Worm (Caenorhabditis elegans) whole organism, L2 larva: ENCODE results near the gene C37C3.2.

Source experiments
- C34F6.9 ChIP-seq: fragments of 150-350 bp; optimal IDR thresholded peaks from 2 replicates; lab custom pipeline; 2014; ENCODE audit warnings: missing biosample characterization, missing genetic modification characterization
- F13H6.1 ChIP-seq: sonication (generic microtip); optimal IDR thresholded peaks from 2 replicates; lab custom pipeline; 2016; ENCODE audit warnings: missing genetic modification characterization, missing compliant biosample characterization
- Y55F3AM.14 ChIP-seq: fragments of 200-800 bp; sonication (Bioruptor generic); optimal IDR thresholded peaks from 2 replicates; lab custom pipeline; 2018; ENCODE audit warnings: mild to moderate bottlenecking, missing genetic modification characterization, missing compliant biosample characterization
- ZK546.5 ChIP-seq: sonication (generic microtip); optimal IDR thresholded peaks from 2 replicates; lab custom pipeline; 2017; ENCODE audit warnings: missing biosample characterization, missing genetic modification characterization
- alr-1 ChIP-seq: fragments of 150-350 bp; optimal IDR thresholded peaks from 2 replicates; lab custom pipeline; 2014; ENCODE audit warnings: missing biosample characterization, missing genetic modification characterization
- aly-2 ChIP-seq: fragments of 150-350 bp; optimal IDR thresholded peaks from 2 replicates; lab custom pipeline; 2014; ENCODE audit warnings: missing biosample characterization, missing genetic modification characterization
- blmp-1 ChIP-seq: sonication (generic microtip); optimal IDR thresholded peaks from 2 replicates; lab custom pipeline; 2017; ENCODE audit warnings: missing genetic modification characterization, mild to moderate bottlenecking, missing compliant biosample characterization, antibody characterized with exemption, moderate library complexity; ENCODE audit not compliant: insufficient read depth
- ceh-82 ChIP-seq: fragments of 150-350 bp; optimal IDR thresholded peaks from 2 replicates; lab custom pipeline; 2014; ENCODE audit warnings: missing biosample characterization, missing genetic modification characterization
- crh-2 ChIP-seq: sonication (generic microtip); optimal IDR thresholded peaks from 2 replicates; lab custom pipeline; 2017; ENCODE audit warnings: missing biosample characterization, missing genetic modification characterization
- dmd-4 ChIP-seq: sonication (generic microtip); optimal IDR thresholded peaks from 2 replicates; lab custom pipeline; 2017; ENCODE audit warnings: missing biosample characterization, missing genetic modification characterization
- egl-27 ChIP-seq: sonication (generic microtip); optimal IDR thresholded peaks from 3 replicates; lab custom pipeline; 2017; ENCODE audit warnings: missing biosample characterization, missing genetic modification reagents, missing genetic modification characterization
- elt-1 ChIP-seq: fragments of 150-350 bp; optimal IDR thresholded peaks from 2 replicates; lab custom pipeline; 2014; ENCODE audit warnings: missing biosample characterization, missing genetic modification characterization
- elt-3 ChIP-seq: sonication (generic microtip); optimal IDR thresholded peaks from 2 replicates; lab custom pipeline; 2017; ENCODE audit warnings: missing biosample characterization, missing genetic modification characterization
- fos-1 ChIP-seq: fragments of 150-350 bp; optimal IDR thresholded peaks from 2 replicates; lab custom pipeline; 2014; ENCODE audit warnings: missing biosample characterization, missing genetic modification characterization
- gmeb-1 ChIP-seq: fragments of 150-350 bp; optimal IDR thresholded peaks from 2 replicates; lab custom pipeline; 2014; ENCODE audit warnings: missing biosample characterization, missing genetic modification characterization
- lin-11 ChIP-seq: fragments of 150-350 bp; sonication (generic microtip); optimal IDR thresholded peaks from 2 replicates; lab custom pipeline; 2014; ENCODE audit warnings: missing biosample characterization, missing genetic modification characterization, inconsistent platforms, mixed read lengths
- lin-13 ChIP-seq: fragments of 150-350 bp; optimal IDR thresholded peaks from 2 replicates; lab custom pipeline; 2014; ENCODE audit warnings: missing biosample characterization, missing genetic modification reagents, missing genetic modification characterization
- lin-39 ChIP-seq: fragments of 150-350 bp; optimal IDR thresholded peaks from 2 replicates; lab custom pipeline; 2014; ENCODE audit warnings: missing biosample characterization, missing genetic modification reagents, missing genetic modification characterization
- mab-5 ChIP-seq: fragments of 150-350 bp; optimal IDR thresholded peaks from 2 replicates; lab custom pipeline; 2014; ENCODE audit warnings: missing biosample characterization, missing genetic modification characterization
- mbf-1 ChIP-seq: sonication (generic microtip); optimal IDR thresholded peaks from 2 replicates; lab custom pipeline; 2017; ENCODE audit warnings: missing biosample characterization, missing genetic modification characterization
- mdl-1 ChIP-seq, 2 experiments: fragments of 150-350 bp in 1 of 2; sonication (generic microtip) in 1 of 2; optimal IDR thresholded peaks; 2 replicates each; lab custom pipeline; 2017; ENCODE audit warnings: missing biosample characterization in 2 of 2, missing genetic modification characterization in 2 of 2
- nhr-10 ChIP-seq: sonication (generic microtip); optimal IDR thresholded peaks from 2 replicates; lab custom pipeline; 2017; ENCODE audit warnings: missing biosample characterization, missing genetic modification characterization
- nhr-11 ChIP-seq: fragments of 150-350 bp; optimal IDR thresholded peaks from 2 replicates; lab custom pipeline; 2014; ENCODE audit warnings: missing biosample characterization, missing genetic modification characterization
- nhr-129 ChIP-seq: fragments of 150-350 bp; optimal IDR thresholded peaks from 2 replicates; lab custom pipeline; 2014; ENCODE audit warnings: missing biosample characterization, missing genetic modification characterization
- nhr-21 ChIP-seq: fragments of 150-350 bp; optimal IDR thresholded peaks from 2 replicates; lab custom pipeline; 2014; ENCODE audit warnings: missing biosample characterization, missing genetic modification characterization
- nhr-23 ChIP-seq: fragments of 150-350 bp; optimal IDR thresholded peaks from 2 replicates; lab custom pipeline; 2014; ENCODE audit warnings: missing biosample characterization, missing genetic modification reagents, missing genetic modification characterization
- nhr-25 ChIP-seq: fragments of 150-350 bp; sonication (generic microtip); optimal IDR thresholded peaks from 3 replicates; lab custom pipeline; 2014; ENCODE audit warnings: missing biosample characterization, missing genetic modification characterization
- nhr-6 ChIP-seq: fragments of 150-350 bp; optimal IDR thresholded peaks from 2 replicates; lab custom pipeline; 2014; ENCODE audit warnings: missing biosample characterization, missing genetic modification characterization
- nhr-77 ChIP-seq: fragments of 150-350 bp; optimal IDR thresholded peaks from 2 replicates; lab custom pipeline; 2014; ENCODE audit warnings: missing biosample characterization, missing genetic modification characterization
- peb-1 ChIP-seq: fragments of 150-350 bp; optimal IDR thresholded peaks from 2 replicates; lab custom pipeline; 2014; ENCODE audit warnings: missing biosample characterization, missing genetic modification characterization
- sem-4 ChIP-seq: fragments of 150-350 bp; optimal IDR thresholded peaks from 2 replicates; lab custom pipeline; 2014; ENCODE audit warnings: missing biosample characterization, missing genetic modification reagents, missing genetic modification characterization
- skn-1 ChIP-seq: sonication (generic microtip); optimal IDR thresholded peaks from 2 replicates; lab custom pipeline; 2017; ENCODE audit warnings: missing biosample characterization, missing genetic modification characterization
- sma-3 ChIP-seq: sonication (generic microtip); optimal IDR thresholded peaks from 2 replicates; lab custom pipeline; 2016; ENCODE audit warnings: missing genetic modification reagents, missing genetic modification characterization, missing compliant biosample characterization
- sma-9 ChIP-seq, 2 experiments: fragments of 150-350 bp in 1 of 2; sonication (generic microtip) in 1 of 2; optimal IDR thresholded peaks; 2 replicates each; lab custom pipeline; 2014 to 2016; ENCODE audit warnings: missing genetic modification characterization in 2 of 2, mild to moderate bottlenecking in 1 of 2, missing biosample characterization in 1 of 2, missing compliant biosample characterization in 1 of 2, missing genetic modification reagents in 1 of 2, moderate library complexity in 1 of 2
- snpc-4 ChIP-seq: fragments of 150-350 bp; optimal IDR thresholded peaks from 2 replicates; lab custom pipeline; 2014; ENCODE audit warnings: missing biosample characterization, missing genetic modification characterization
- unc-39 ChIP-seq: fragments of 150-350 bp; optimal IDR thresholded peaks from 2 replicates; lab custom pipeline; 2014; ENCODE audit warnings: missing biosample characterization, missing genetic modification characterization
- zag-1 ChIP-seq: fragments of 150-350 bp; optimal IDR thresholded peaks from 2 replicates; lab custom pipeline; 2014; ENCODE audit warnings: missing biosample characterization, missing genetic modification characterization
- ztf-1 ChIP-seq: fragments of 200-800 bp; sonication (Bioruptor generic); conservative IDR thresholded peaks from 2 replicates; pipeline ENCODE4 v1.3.6; 2022; ENCODE audit warnings: missing genetic modification characterization, missing compliant biosample characterization
- ztf-11 ChIP-seq: sonication (generic microtip); optimal IDR thresholded peaks from 2 replicates; lab custom pipeline; 2017; ENCODE audit warnings: missing biosample characterization, missing genetic modification characterization
- ztf-4 ChIP-seq: fragments of 150-350 bp; optimal IDR thresholded peaks from 2 replicates; lab custom pipeline; 2014; ENCODE audit warnings: missing biosample characterization, missing genetic modification characterization

Gene C37C3.2

ce11 chrV:7824138-7824537 is 31.6 kb upstream of the C37C3.2 start:
- TF ChIP-seq zag-1 (tag; lab: Kevin White, UChicago) (no peak), sma-3 (GFP tag; lab: Kevin White, UChicago) (no peak), lin-13 (GFP tag; lab: Kevin White, UChicago) (no peak), lin-11 (no peak), nhr-129 (no peak), ZK546.5 (tag; lab: Kevin White, UChicago) (no peak), aly-2 (no peak), ztf-11 (tag; lab: Kevin White, UChicago) (no peak), blmp-1 (no peak), nhr-11 (tag; lab: Kevin White, UChicago) (no peak)

ce11 chrV:7825836-7826235 is 29.9 kb upstream of the C37C3.2 start:
- TF ChIP-seq F13H6.1 (tag; lab: Kevin White, UChicago): peak; percentile 4
- TF ChIP-seq ceh-82 (tag; lab: Kevin White, UChicago): no peak

- no peak for TF ChIP-seq lin-11
- TF ChIP-seq lin-13 (GFP tag; lab: Kevin White, UChicago): no peak
- no peak for TF ChIP-seq sem-4 (tag; lab: Kevin White, UChicago)
- TF ChIP-seq elt-3 (tag; lab: Kevin White, UChicago): no peak
- no peak for TF ChIP-seq ztf-11 (tag; lab: Kevin White, UChicago)
- TF ChIP-seq nhr-21 (tag; lab: Kevin White, UChicago): no peak
- no peak for TF ChIP-seq skn-1 (tag; lab: Kevin White, UChicago)
- no peak for TF ChIP-seq crh-2
- TF ChIP-seq nhr-129: no peak
- TF ChIP-seq nhr-23: no peak
- no peak for TF ChIP-seq unc-39 (tag; lab: Kevin White, UChicago)
- TF ChIP-seq mab-5: no peak
- no peak for TF ChIP-seq ztf-4 (tag; lab: Kevin White, UChicago)
- no peak for TF ChIP-seq gmeb-1 (tag; lab: Kevin White, UChicago)
- TF ChIP-seq Y55F3AM.14 (GFP tag; lab: Kevin White, UChicago): no peak
- TF ChIP-seq fos-1 (tag; lab: Kevin White, UChicago): no peak
- TF ChIP-seq mdl-1 (tag; optimal IDR thresholded peaks at IDR 0.05; lab: Kevin White, UChicago): no peak
- TF ChIP-seq alr-1 (tag; lab: Kevin White, UChicago): no peak
- TF ChIP-seq nhr-11 (tag; lab: Kevin White, UChicago): no peak
Measured at ce11 chrV:7826362-7826761, 29.4 kb upstream of the C37C3.2 start.

- TF ChIP-seq aly-2 (no peak), egl-27 (tag; lab: Kevin White, UChicago) (no peak)
Measured at ce11 chrV:7826917-7827316, 28.8 kb upstream of the C37C3.2 start, which contains the start of gene mig-6. Gene mig-6 (plus strand): TSS chrV:7827217.

DNA sequence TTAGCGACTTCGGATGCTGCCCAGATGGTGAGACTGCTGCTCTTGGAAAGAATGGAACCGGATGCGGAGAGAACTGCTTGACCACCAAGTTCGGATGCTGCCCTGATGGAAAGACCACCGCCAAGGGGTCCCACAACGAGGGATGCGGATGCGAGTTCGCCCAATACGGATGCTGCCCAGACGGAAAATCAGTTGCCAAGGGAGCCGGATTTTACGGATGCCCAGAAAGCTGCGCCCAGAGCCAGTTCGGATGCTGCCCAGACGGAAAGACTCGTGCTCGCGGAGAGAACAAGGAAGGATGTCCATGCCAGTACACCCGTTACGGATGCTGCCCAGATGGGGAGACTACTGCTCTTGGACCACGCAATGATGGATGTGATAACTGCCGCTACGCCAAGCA is 24.8 kb upstream of the C37C3.2 start:
- TF ChIP-seq skn-1 (tag; lab: Kevin White, UChicago): no peak
- TF ChIP-seq sma-9 (GFP tag; optimal IDR thresholded peaks at IDR 0.05; lab: Kevin White, UChicago): no peak
- no peak for TF ChIP-seq sma-9 (tag; optimal IDR thresholded peaks at IDR 0.05; lab: Kevin White, UChicago)
- no peak for TF ChIP-seq mdl-1 (tag; optimal IDR thresholded peaks at IDR 0.05; lab: Kevin White, UChicago)
- no peak for TF ChIP-seq elt-1 (tag; lab: Kevin White, UChicago)
- TF ChIP-seq lin-13 (GFP tag; lab: Kevin White, UChicago): no peak
- TF ChIP-seq dmd-4 (tag; lab: Kevin White, UChicago): no peak
- TF ChIP-seq ZK546.5 (tag; lab: Kevin White, UChicago): no peak
- TF ChIP-seq nhr-10 (tag; lab: Kevin White, UChicago): no peak
- no peak for TF ChIP-seq peb-1

ce11 chrV:7836911-7837310 is 18.8 kb upstream of the C37C3.2 start, which contains the start of gene txt-5:
Gene txt-5 (minus strand): TSS chrV:7837134.
- TF ChIP-seq fos-1 (tag; lab: Kevin White, UChicago) (peak; percentile 28), sma-3 (GFP tag; lab: Kevin White, UChicago) (peak; percentile 77), lin-11 (no peak), ZK546.5 (tag; lab: Kevin White, UChicago) (no peak), mbf-1 (tag; lab: Kevin White, UChicago) (no peak), elt-1 (tag; lab: Kevin White, UChicago) (no peak), ztf-1 (no peak), lin-39 (tag; lab: Kevin White, UChicago) (no peak), nhr-6 (tag; lab: Kevin White, UChicago) (no peak), alr-1 (tag; lab: Kevin White, UChicago) (no peak), ceh-82 (tag; lab: Kevin White, UChicago) (no peak), sma-9 (GFP tag; optimal IDR thresholded peaks at IDR 0.05; lab: Kevin White, UChicago) (peak; percentile 19), sma-9 (tag; optimal IDR thresholded peaks at IDR 0.05; lab: Kevin White, UChicago) (no peak), snpc-4 (tag; lab: Kevin White, UChicago) (no peak), ztf-11 (tag; lab: Kevin White, UChicago) (no peak), lin-13 (GFP tag; lab: Kevin White, UChicago) (no peak), C34F6.9 (tag; lab: Kevin White, UChicago) (no peak), crh-2 (peak; percentile 53), nhr-77 (no peak), sem-4 (tag; lab: Kevin White, UChicago) (no peak), nhr-21 (tag; lab: Kevin White, UChicago) (peak; percentile 20), mdl-1 (tag; optimal IDR thresholded peaks at IDR 0.05; lab: Kevin White, UChicago) (no peak), nhr-129 (peak; percentile 39), skn-1 (tag; lab: Kevin White, UChicago) (no peak), nhr-25 (peak; percentile 44), egl-27 (tag; lab: Kevin White, UChicago) (no peak), aly-2 (no peak), dmd-4 (tag; lab: Kevin White, UChicago) (no peak), gmeb-1 (tag; lab: Kevin White, UChicago) (peak; percentile 29)
